Fruit fly (Drosophila melanogaster) whole organism, embryonic: ENCODE measurements around the gene CG34427.
A peak's percentile ranks its signal among the peaks of the same experiment; 100 is the strongest.

Experiments
- Bteb2 ChIP-seq: fragments of 200-800 bp; sonication (Bioruptor generic); optimal IDR thresholded peaks from 2 replicates; lab custom pipeline; 2016; ENCODE audit warnings: missing biosample characterization, missing genetic modification characterization
- CG10321 ChIP-seq: fragments of 200-800 bp; sonication (Bioruptor generic); IDR thresholded peaks from 2 replicates; pipeline ENCODE4 v1.3.6; 2022; ENCODE audit warnings: missing biosample characterization, missing genetic modification characterization
- CG10654 ChIP-seq: fragments of 200-800 bp; sonication (Bioruptor generic); optimal IDR thresholded peaks from 2 replicates; lab custom pipeline; 2016; ENCODE audit warnings: missing biosample characterization, missing genetic modification characterization
- CG11504 ChIP-seq: fragments of 200-800 bp; sonication (Bioruptor generic); optimal IDR thresholded peaks from 3 replicates; lab custom pipeline; 2019; ENCODE audit warnings: missing biosample characterization, mild to moderate bottlenecking, missing genetic modification characterization, moderate library complexity
- CG12155 ChIP-seq: fragments of 200-800 bp; sonication (Bioruptor generic); optimal IDR thresholded peaks from 3 replicates; lab custom pipeline; 2016; ENCODE audit warnings: missing biosample characterization, missing genetic modification characterization
- CG12299 ChIP-seq: fragments of 200-800 bp; sonication (Bioruptor generic); optimal IDR thresholded peaks from 2 replicates; lab custom pipeline; 2018; ENCODE audit warnings: missing biosample characterization, mild to moderate bottlenecking, missing genetic modification characterization
- CG15479 ChIP-seq: fragments of 200-800 bp; sonication (Bioruptor generic); optimal IDR thresholded peaks from 3 replicates; lab custom pipeline; 2019; ENCODE audit warnings: missing biosample characterization, mild to moderate bottlenecking, missing genetic modification characterization, moderate library complexity
- CG17802 ChIP-seq: fragments of 200-800 bp; sonication (Bioruptor generic); optimal IDR thresholded peaks from 2 replicates; lab custom pipeline; 2018; ENCODE audit warnings: missing biosample characterization, mild to moderate bottlenecking, missing genetic modification characterization, moderate library complexity
- CG2199 ChIP-seq: fragments of 200-800 bp; sonication (Bioruptor generic); IDR thresholded peaks from 3 replicates; pipeline ENCODE4 v1.3.6; 2022; ENCODE audit warnings: missing biosample characterization, missing genetic modification characterization
- CG2202 ChIP-seq: fragments of 200-800 bp; sonication (Bioruptor generic); optimal IDR thresholded peaks from 2 replicates; lab custom pipeline; 2018; ENCODE audit warnings: missing biosample characterization, mild to moderate bottlenecking, missing genetic modification characterization
- CG2678 ChIP-seq: fragments of 200-800 bp; sonication (Bioruptor generic); optimal IDR thresholded peaks from 3 replicates; lab custom pipeline; 2019; ENCODE audit warnings: missing biosample characterization, mild to moderate bottlenecking, missing genetic modification characterization, moderate library complexity
- CG2712 ChIP-seq: fragments of 200-800 bp; optimal IDR thresholded peaks from 3 replicates; lab custom pipeline; 2019; ENCODE audit warnings: missing biosample characterization, mild to moderate bottlenecking, missing genetic modification characterization, moderate library complexity
- CG30431 ChIP-seq: fragments of 200-800 bp; sonication (Bioruptor generic); optimal IDR thresholded peaks from 2 replicates; lab custom pipeline; 2017; ENCODE audit warnings: missing biosample characterization, missing genetic modification characterization
- CG3163 ChIP-seq: fragments of 200-800 bp; sonication (Bioruptor generic); optimal IDR thresholded peaks from 3 replicates; lab custom pipeline; 2016; ENCODE audit warnings: missing biosample characterization, missing genetic modification characterization
- CG34376 ChIP-seq: fragments of 200-800 bp; sonication (Bioruptor generic); optimal IDR thresholded peaks from 2 replicates; lab custom pipeline; 2018; ENCODE audit warnings: missing biosample characterization, mild to moderate bottlenecking, missing genetic modification characterization
- CG3847 ChIP-seq: fragments of 200-800 bp; sonication (Bioruptor generic); IDR thresholded peaks from 2 replicates; pipeline ENCODE4 v1.3.6; 2022; ENCODE audit warnings: missing biosample characterization, missing genetic modification characterization
- CG42726 ChIP-seq: fragments of 200-800 bp; sonication (Bioruptor generic); IDR thresholded peaks from 2 replicates; pipeline ENCODE4 v1.3.6; 2022; ENCODE audit warnings: missing biosample characterization, missing genetic modification characterization; ENCODE audit not compliant: partially characterized antibody
- CG4424 ChIP-seq: fragments of 200-800 bp; sonication (Bioruptor generic); optimal IDR thresholded peaks from 3 replicates; lab custom pipeline; 2016; ENCODE audit warnings: missing biosample characterization, missing genetic modification characterization
- CG6254 ChIP-seq: fragments of 200-800 bp; sonication (Bioruptor generic); optimal IDR thresholded peaks from 3 replicates; lab custom pipeline; 2017; ENCODE audit warnings: mild to moderate bottlenecking, missing biosample characterization, missing genetic modification reagents, missing genetic modification characterization
- CG6813 ChIP-seq: fragments of 200-800 bp; sonication (Bioruptor generic); optimal IDR thresholded peaks from 2 replicates; lab custom pipeline; 2017; ENCODE audit warnings: missing biosample characterization, missing genetic modification characterization, mild to moderate bottlenecking, moderate library complexity, missing genetic modification reagents
- CG8388 ChIP-seq: fragments of 200-800 bp; sonication (Bioruptor generic); optimal IDR thresholded peaks from 2 replicates; lab custom pipeline; 2019; ENCODE audit warnings: missing biosample characterization, mild to moderate bottlenecking, missing genetic modification characterization, moderate library complexity
- CG9932 ChIP-seq: fragments of 200-800 bp; sonication (Bioruptor generic); IDR thresholded peaks from 2 replicates; pipeline ENCODE4 v1.3.6; 2022; ENCODE audit warnings: missing biosample characterization, missing genetic modification characterization
- CTCF ChIP-seq: fragments of 200-800 bp; sonication (Bioruptor generic); optimal IDR thresholded peaks from 2 replicates; lab custom pipeline; 2017; ENCODE audit warnings: missing biosample characterization, mild to moderate bottlenecking, missing genetic modification characterization, moderate library complexity
- D ChIP-seq, 2 experiments: fragments of 200-800 bp in 1 of 2; fragments of >200 bp in 1 of 2; sonication (Bioruptor generic) in 1 of 2; optimal IDR thresholded peaks; 2 replicates in 1 of 2; 3 replicates in 1 of 2; lab custom pipeline; 2017; ENCODE audit warnings: mild to moderate bottlenecking in 1 of 2, missing biosample characterization in 1 of 2, missing genetic modification characterization in 1 of 2, missing genetic modification reagents in 1 of 2
- Kr ChIP-seq: fragments of 200-800 bp; sonication (Bioruptor generic); optimal IDR thresholded peaks from 2 replicates; lab custom pipeline; 2017; ENCODE audit warnings: missing biosample characterization, mild to moderate bottlenecking, missing genetic modification characterization
- Neu2 ChIP-seq: fragments of 200-800 bp; sonication (Bioruptor generic); optimal IDR thresholded peaks from 3 replicates; lab custom pipeline; 2016; ENCODE audit warnings: missing biosample characterization, missing genetic modification characterization, borderline replicate concordance
- Ssrp ChIP-seq: fragments of 200-800 bp; sonication (Bioruptor generic); optimal IDR thresholded peaks from 2 replicates; lab custom pipeline; 2018; ENCODE audit warnings: missing biosample characterization, mild to moderate bottlenecking, missing genetic modification characterization, moderate library complexity
- abd-A ChIP-seq: fragments of 200-800 bp; sonication (Bioruptor generic); optimal IDR thresholded peaks from 3 replicates; lab custom pipeline; 2019; ENCODE audit warnings: missing biosample characterization, mild to moderate bottlenecking, missing genetic modification characterization, moderate library complexity
- bigmax ChIP-seq: fragments of 200-800 bp; sonication (Bioruptor generic); optimal IDR thresholded peaks from 2 replicates; lab custom pipeline; 2018; ENCODE audit warnings: missing biosample characterization, mild to moderate bottlenecking, missing genetic modification characterization
- cg ChIP-seq: fragments of 200-800 bp; sonication (Bioruptor generic); optimal IDR thresholded peaks from 3 replicates; lab custom pipeline; 2019; ENCODE audit warnings: missing biosample characterization, mild to moderate bottlenecking, missing genetic modification characterization, moderate library complexity
- ci ChIP-seq: fragments of 200-800 bp; sonication (Bioruptor generic); IDR thresholded peaks from 3 replicates; pipeline ENCODE4 v1.3.6; 2022; ENCODE audit warnings: missing biosample characterization, missing genetic modification characterization
- crol ChIP-seq: fragments of 200-800 bp; sonication (Bioruptor generic); IDR thresholded peaks from 2 replicates; pipeline ENCODE4 v1.3.6; 2022; ENCODE audit warnings: missing biosample characterization, missing genetic modification characterization
- exex ChIP-seq: fragments of 200-800 bp; sonication (Bioruptor generic); optimal IDR thresholded peaks from 4 replicates; lab custom pipeline; 2018; ENCODE audit warnings: missing biosample characterization, mild to moderate bottlenecking, missing genetic modification characterization, moderate library complexity
- eyg ChIP-seq: fragments of 200-800 bp; sonication (Bioruptor generic); optimal IDR thresholded peaks from 3 replicates; lab custom pipeline; 2016; ENCODE audit warnings: missing biosample characterization, missing genetic modification characterization
- fd64A ChIP-seq: fragments of 200-800 bp; sonication (Bioruptor generic); optimal IDR thresholded peaks from 3 replicates; lab custom pipeline; 2018; ENCODE audit warnings: missing biosample characterization, mild to moderate bottlenecking, missing genetic modification characterization
- fd96Cb ChIP-seq: fragments of 200-800 bp; sonication (Bioruptor generic); optimal IDR thresholded peaks from 2 replicates; lab custom pipeline; 2018; ENCODE audit warnings: missing biosample characterization, mild to moderate bottlenecking, missing genetic modification characterization, moderate library complexity
- gcm ChIP-seq: fragments of 200-800 bp; sonication (Bioruptor generic); optimal IDR thresholded peaks from 2 replicates; lab custom pipeline; 2019; ENCODE audit warnings: missing biosample characterization, mild to moderate bottlenecking, missing genetic modification characterization, moderate library complexity
- grn ChIP-seq: fragments of 200-800 bp; sonication (Bioruptor generic); optimal IDR thresholded peaks from 3 replicates; lab custom pipeline; 2017; ENCODE audit warnings: missing biosample characterization, missing genetic modification characterization
- kni ChIP-seq: fragments of 200-800 bp; sonication (Bioruptor generic); optimal IDR thresholded peaks from 3 replicates; lab custom pipeline; 2017; ENCODE audit warnings: mild to moderate bottlenecking, missing biosample characterization, missing genetic modification reagents, missing genetic modification characterization
- nerfin-1 ChIP-seq: fragments of 200-800 bp; sonication (Bioruptor generic); optimal IDR thresholded peaks from 3 replicates; lab custom pipeline; 2019; ENCODE audit warnings: missing biosample characterization, mild to moderate bottlenecking, missing genetic modification characterization, moderate library complexity
- pho ChIP-seq: fragments of 200-800 bp; sonication (Bioruptor generic); optimal IDR thresholded peaks from 2 replicates; lab custom pipeline; 2016; ENCODE audit warnings: missing biosample characterization, missing genetic modification characterization
- sens ChIP-seq: fragments of 200-800 bp; sonication (Bioruptor generic); peaks from one replicate; lab custom pipeline; 2016; ENCODE audit warnings: missing biosample characterization, missing genetic modification characterization
- sqz ChIP-seq: fragments of 200-800 bp; sonication (Bioruptor generic); optimal IDR thresholded peaks from 3 replicates; lab custom pipeline; 2018; ENCODE audit warnings: missing biosample characterization, mild to moderate bottlenecking, missing genetic modification characterization
- tll ChIP-seq, 2 experiments: fragments of 200-800 bp in 1 of 2; fragments of >200 bp in 1 of 2; sonication (Bioruptor generic) in 1 of 2; optimal IDR thresholded peaks; 2 replicates each; lab custom pipeline; 2017 to 2019; ENCODE audit warnings: missing biosample characterization in 2 of 2, missing genetic modification characterization in 2 of 2, mild to moderate bottlenecking in 1 of 2, moderate library complexity in 1 of 2
- wek ChIP-seq: fragments of 200-800 bp; sonication (Bioruptor generic); optimal IDR thresholded peaks from 3 replicates; lab custom pipeline; 2018; ENCODE audit warnings: missing biosample characterization, mild to moderate bottlenecking, missing genetic modification characterization, moderate library complexity
- zen ChIP-seq: fragments of 200-800 bp; sonication (Bioruptor generic); optimal IDR thresholded peaks from 3 replicates; lab custom pipeline; 2018; ENCODE audit warnings: missing biosample characterization, mild to moderate bottlenecking, missing genetic modification characterization, moderate library complexity

CG34427 gene

DNA sequence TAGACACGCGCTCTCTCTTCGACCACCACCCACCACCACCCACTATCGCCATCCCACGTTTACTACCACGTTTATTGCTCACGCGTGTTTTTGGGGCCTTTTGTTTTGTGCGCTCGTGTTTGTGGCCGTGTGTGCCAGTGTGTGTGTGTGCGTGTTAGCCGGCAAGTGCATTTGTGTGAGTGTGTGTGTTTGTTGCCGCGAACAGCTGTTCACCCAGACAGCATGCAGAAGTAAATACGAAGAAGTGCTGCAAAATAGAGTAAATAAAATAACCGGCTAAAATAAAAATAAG is 23.2 kb downstream of the CG34427 start (continued):
- TF ChIP-seq CG30431 (GFP tag; lab: Kevin White, UChicago) (no peak), CG34376 (GFP tag; lab: Kevin White, UChicago) (no peak), CG11504 (tag; lab: Kevin White, UChicago) (no peak), Neu2 (no peak), CG6254 (GFP tag; lab: Kevin White, UChicago) (no peak), cg (peak; percentile 77), CG8388 (GFP tag; lab: Kevin White, UChicago) (no peak)

dm6 chr3L:8829572-8829971 is 25.0 kb downstream of the CG34427 start:
- peak; percentile 35 for TF ChIP-seq gcm (GFP tag; lab: Kevin White, UChicago)
- peak; percentile 44 for TF ChIP-seq D (optimal IDR thresholded peaks at IDR 0.05; lab: Kevin White, UChicago)
- TF ChIP-seq D (GFP tag; optimal IDR thresholded peaks at IDR 0.05; lab: Kevin White, UChicago) = no peak
- peak; percentile 49 for TF ChIP-seq kni (GFP tag; lab: Kevin White, UChicago)
- peak; percentile 91; the same call in 2 of the 3 replicates for TF ChIP-seq CG2199 (GFP tag; lab: Robert Waterston, UW)
- peak; percentile 36 for TF ChIP-seq zen
- no peak for TF ChIP-seq pho
- peak; percentile 19 for TF ChIP-seq Kr (GFP tag; lab: Kevin White, UChicago)
- peak; percentile 41 for TF ChIP-seq CG15479 (GFP tag; lab: Kevin White, UChicago)
- no peak for TF ChIP-seq fd64A (GFP tag; lab: Kevin White, UChicago)
- TF ChIP-seq tll (GFP tag; optimal IDR thresholded peaks at IDR 0.05; lab: Kevin White, UChicago) = peak in 1 of 2 experiments; percentile 95
- TF ChIP-seq bigmax (GFP tag; lab: Kevin White, UChicago) = no peak

DNA sequence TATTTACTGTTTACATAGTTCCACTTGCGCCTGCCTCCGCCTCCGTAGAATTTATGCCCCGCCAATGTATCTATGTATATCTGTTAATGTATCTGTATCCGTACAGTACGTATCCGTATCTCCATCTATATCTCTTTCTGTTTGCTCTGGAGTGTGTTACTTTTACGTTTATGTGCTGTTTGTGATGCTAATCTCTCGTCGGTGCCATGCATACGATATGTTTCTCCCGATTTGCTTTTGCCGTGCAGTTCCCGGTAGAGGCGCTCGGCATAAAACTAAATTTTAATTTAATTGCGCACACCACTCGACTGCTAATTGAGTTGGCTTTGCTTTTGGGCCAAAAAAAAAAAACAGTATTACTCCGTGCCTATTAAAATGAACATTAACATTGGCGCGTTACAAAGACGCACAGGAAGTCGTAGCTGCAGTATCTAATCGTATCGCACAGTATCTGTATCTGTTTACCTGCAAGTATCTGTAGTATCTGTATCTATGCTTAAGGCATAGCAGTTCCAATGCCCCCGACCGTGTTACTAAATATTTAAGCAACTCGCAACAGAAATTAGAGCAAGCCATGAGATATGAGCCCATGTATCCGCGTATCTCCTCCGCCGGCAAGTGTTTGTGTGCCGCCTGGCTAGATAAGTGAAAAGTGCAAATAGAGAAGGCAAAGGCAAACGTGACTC is 25.6 kb downstream of the CG34427 start:
- TF ChIP-seq CG4424 (GFP tag; lab: Kevin White, UChicago) = no peak
- peak; percentile 46 for TF ChIP-seq sens (GFP tag; lab: Kevin White, UChicago)
- no peak for TF ChIP-seq CG12299 (tag; lab: Kevin White, UChicago)
- TF ChIP-seq CG2678 = no peak
- no peak for TF ChIP-seq CG3163 (GFP tag; lab: Kevin White, UChicago)
- peak; percentile 5 for TF ChIP-seq CTCF (GFP tag; lab: Kevin White, UChicago)
- peak; percentile 0 for TF ChIP-seq Ssrp (tag; lab: Kevin White, UChicago)
- TF ChIP-seq nerfin-1 (tag; lab: Kevin White, UChicago) = peak; percentile 3
- TF ChIP-seq CG10654 (GFP tag; lab: Kevin White, UChicago) = no peak
- TF ChIP-seq Bteb2 (GFP tag; lab: Kevin White, UChicago) = no peak
- peak; percentile 34 for TF ChIP-seq exex (tag; lab: Kevin White, UChicago)
- no peak for TF ChIP-seq CG10321 (GFP tag; lab: Robert Waterston, UW)
- peak; percentile 4 for TF ChIP-seq kni (GFP tag; lab: Kevin White, UChicago)
- peak; percentile 70 for TF ChIP-seq grn (GFP tag; lab: Kevin White, UChicago)
- no peak for TF ChIP-seq eyg (GFP tag; lab: Kevin White, UChicago)
- TF ChIP-seq CG42726 = no peak
- no peak for TF ChIP-seq fd96Cb (tag; lab: Kevin White, UChicago)
- peak; percentile 31 for TF ChIP-seq CG6813 (GFP tag; lab: Kevin White, UChicago)
- TF ChIP-seq CG2712 (tag; lab: Kevin White, UChicago) = no peak
- TF ChIP-seq abd-A = peak; percentile 21
- no peak for TF ChIP-seq CG2202 (tag; lab: Kevin White, UChicago)
- peak; percentile 46 for TF ChIP-seq CG15479 (GFP tag; lab: Kevin White, UChicago)
- TF ChIP-seq wek (GFP tag; lab: Kevin White, UChicago) = peak; percentile 25
- TF ChIP-seq ci (GFP tag; lab: Robert Waterston, UW) = peak; percentile 7; the same call in 1 of the 3 replicates
- no peak for TF ChIP-seq crol (GFP tag; lab: Robert Waterston, UW)
- no peak for TF ChIP-seq CG12155 (GFP tag; lab: Kevin White, UChicago)
- no peak for TF ChIP-seq sqz (GFP tag; lab: Kevin White, UChicago)
- no peak for TF ChIP-seq CG9932 (GFP tag; lab: Robert Waterston, UW)
- TF ChIP-seq CG17802 (tag; lab: Kevin White, UChicago) = no peak
- TF ChIP-seq CG3847 (GFP tag; lab: Robert Waterston, UW) = no peak
